Worm (Caenorhabditis elegans) whole organism, L1 larva: Measurements from ENCODE around the gene W07G4.5.

Source experiments
- C04F5.9 ChIP-seq: sonication (generic microtip); optimal IDR thresholded peaks from 2 replicates; lab custom pipeline; 2016; ENCODE audit warnings: missing genetic modification characterization, missing compliant biosample characterization
- F16B12.6 ChIP-seq: fragments of 150-350 bp; optimal IDR thresholded peaks from 2 replicates; lab custom pipeline; 2014; ENCODE audit warnings: missing biosample characterization, missing genetic modification characterization
- aha-1 ChIP-seq: fragments of 150-350 bp; optimal IDR thresholded peaks from 2 replicates; lab custom pipeline; 2014; ENCODE audit warnings: missing biosample characterization, missing genetic modification characterization
- aly-2 ChIP-seq: fragments of 150-350 bp; optimal IDR thresholded peaks from 2 replicates; lab custom pipeline; 2014; ENCODE audit warnings: missing biosample characterization, missing genetic modification characterization
- blmp-1 ChIP-seq: fragments of 150-350 bp; optimal IDR thresholded peaks from 2 replicates; lab custom pipeline; 2014; ENCODE audit warnings: missing biosample characterization, missing genetic modification characterization
- ceh-8 ChIP-seq: fragments of 200-800 bp; sonication (Bioruptor generic); optimal IDR thresholded peaks from 2 replicates; lab custom pipeline; 2018; ENCODE audit warnings: mild to moderate bottlenecking, missing genetic modification characterization, moderate library complexity, missing compliant biosample characterization
- ceh-82 ChIP-seq, 3 experiments: fragments of 150-350 bp in 1 of 3; sonication (generic microtip) in 2 of 3; optimal IDR thresholded peaks; 2 replicates each; lab custom pipeline; 2014 to 2017; ENCODE audit warnings: missing biosample characterization in 3 of 3, missing genetic modification characterization in 3 of 3
- ceh-88 ChIP-seq: fragments of 200-800 bp; sonication (Bioruptor generic); IDR thresholded peaks from 2 replicates; pipeline ENCODE4 v1.3.6; 2022; ENCODE audit warnings: missing genetic modification characterization, missing compliant biosample characterization
- ceh-90 ChIP-seq: sonication (generic microtip); optimal IDR thresholded peaks from 2 replicates; lab custom pipeline; 2016; ENCODE audit warnings: missing genetic modification characterization, missing compliant biosample characterization
- dpl-1 ChIP-seq, 3 experiments: fragments of 150-350 bp in 2 of 3; sonication (generic microtip) in 1 of 3; optimal IDR thresholded peaks; 2 replicates each; lab custom pipeline; 2014 to 2017; ENCODE audit warnings: missing biosample characterization in 3 of 3, missing genetic modification characterization in 3 of 3, missing genetic modification reagents in 3 of 3
- efl-1 ChIP-seq, 4 experiments: fragments of 150-350 bp; optimal IDR thresholded peaks in 3 of 4; peaks in 1 of 4; 1 replicate in 1 of 4; 2 replicates in 3 of 4; lab custom pipeline; 2014; ENCODE audit warnings: missing biosample characterization in 2 of 4, missing genetic modification characterization in 2 of 4, missing genetic modification reagents in 2 of 4
- efl-3 ChIP-seq: fragments of 200-800 bp; sonication (Bioruptor generic); optimal IDR thresholded peaks from 2 replicates; lab custom pipeline; 2018; ENCODE audit warnings: mild to moderate bottlenecking, missing genetic modification characterization, missing compliant biosample characterization
- elt-2 ChIP-seq: sonication (generic microtip); optimal IDR thresholded peaks from 2 replicates; lab custom pipeline; 2016; ENCODE audit warnings: missing genetic modification characterization, mild to moderate bottlenecking, inconsistent platforms, missing compliant biosample characterization, missing genetic modification reagents
- fkh-10 ChIP-seq: sonication (generic microtip); optimal IDR thresholded peaks from 2 replicates; lab custom pipeline; 2017; ENCODE audit warnings: missing biosample characterization, missing genetic modification reagents, missing genetic modification characterization
- fkh-4 ChIP-seq: sonication (generic microtip); optimal IDR thresholded peaks from 2 replicates; lab custom pipeline; 2016; ENCODE audit warnings: missing compliant biosample characterization, missing genetic modification characterization, borderline replicate concordance
- fos-1 ChIP-seq: fragments of 150-350 bp; optimal IDR thresholded peaks from 2 replicates; lab custom pipeline; 2014; ENCODE audit warnings: missing biosample characterization, missing genetic modification characterization
- hlh-17 ChIP-seq: fragments of 200-800 bp; sonication (Bioruptor generic); optimal IDR thresholded peaks from 2 replicates; lab custom pipeline; 2018; ENCODE audit warnings: missing genetic modification characterization, mild to moderate bottlenecking, missing compliant biosample characterization, moderate library complexity, borderline replicate concordance
- lin-15B ChIP-seq: fragments of 150-350 bp; sonication (generic microtip); optimal IDR thresholded peaks from 3 replicates; lab custom pipeline; 2014; ENCODE audit warnings: missing biosample characterization, missing genetic modification characterization
- lin-35 ChIP-seq, 2 experiments: fragments of 150-350 bp; optimal IDR thresholded peaks; 2 replicates each; lab custom pipeline; 2014; ENCODE audit warnings: missing biosample characterization in 2 of 2, missing genetic modification characterization in 2 of 2, missing genetic modification reagents in 2 of 2
- lir-3 ChIP-seq: sonication (generic microtip); optimal IDR thresholded peaks from 2 replicates; lab custom pipeline; 2016; ENCODE audit warnings: mild to moderate bottlenecking, missing genetic modification characterization, moderate library complexity, missing compliant biosample characterization; ENCODE audit not compliant: poor library complexity
- nhr-19 ChIP-seq: fragments of 200-800 bp; sonication (Bioruptor generic); conservative IDR thresholded peaks from 2 replicates; pipeline ENCODE4 v1.3.6; 2022; ENCODE audit warnings: missing genetic modification characterization, missing compliant biosample characterization
- nhr-20 ChIP-seq: sonication (generic microtip); optimal IDR thresholded peaks from 2 replicates; lab custom pipeline; 2016; ENCODE audit warnings: mild to moderate bottlenecking, missing genetic modification characterization, missing compliant biosample characterization
- nhr-237 ChIP-seq: fragments of 150-350 bp; optimal IDR thresholded peaks from 2 replicates; lab custom pipeline; 2014; ENCODE audit warnings: missing biosample characterization, missing genetic modification characterization
- nhr-71 ChIP-seq: sonication (generic microtip); optimal IDR thresholded peaks from 2 replicates; lab custom pipeline; 2016; ENCODE audit warnings: mild to moderate bottlenecking, missing genetic modification characterization, moderate library complexity, missing compliant biosample characterization
- nhr-77 ChIP-seq: fragments of 150-350 bp; optimal IDR thresholded peaks from 2 replicates; lab custom pipeline; 2014; ENCODE audit warnings: missing biosample characterization, missing genetic modification characterization
- nhr-90 ChIP-seq: sonication (generic microtip); optimal IDR thresholded peaks from 2 replicates; lab custom pipeline; 2016; ENCODE audit warnings: mild to moderate bottlenecking, missing genetic modification characterization, missing compliant biosample characterization; ENCODE audit not compliant: poor library complexity
- rnt-1 ChIP-seq: sonication (generic microtip); optimal IDR thresholded peaks from 2 replicates; lab custom pipeline; 2016; ENCODE audit warnings: mild to moderate bottlenecking, missing genetic modification characterization, moderate library complexity, missing compliant biosample characterization
- snpc-4 ChIP-seq: fragments of 150-350 bp; optimal IDR thresholded peaks from 2 replicates; lab custom pipeline; 2014; ENCODE audit warnings: missing biosample characterization, missing genetic modification characterization
- snu-23 ChIP-seq: sonication (generic microtip); optimal IDR thresholded peaks from 2 replicates; lab custom pipeline; 2016; ENCODE audit warnings: missing genetic modification characterization, missing compliant biosample characterization
- sox-4 ChIP-seq: sonication (generic microtip); optimal IDR thresholded peaks from 2 replicates; lab custom pipeline; 2016; ENCODE audit warnings: missing genetic modification characterization, missing compliant biosample characterization
- sptf-1 ChIP-seq: fragments of 150-350 bp; optimal IDR thresholded peaks from 2 replicates; lab custom pipeline; 2014; ENCODE audit warnings: missing biosample characterization, missing genetic modification characterization
- tlp-1 ChIP-seq: fragments of 150-350 bp; optimal IDR thresholded peaks from 2 replicates; lab custom pipeline; 2014; ENCODE audit warnings: missing biosample characterization, missing genetic modification characterization
- unc-130 ChIP-seq: fragments of 150-350 bp; optimal IDR thresholded peaks from 2 replicates; lab custom pipeline; 2017; ENCODE audit warnings: missing biosample characterization, missing genetic modification characterization, inconsistent platforms
- unc-30 ChIP-seq: sonication (generic microtip); optimal IDR thresholded peaks from 2 replicates; lab custom pipeline; 2017; ENCODE audit warnings: missing biosample characterization, missing genetic modification characterization
- unc-62 ChIP-seq: fragments of 150-350 bp; optimal IDR thresholded peaks from 2 replicates; lab custom pipeline; 2014; ENCODE audit warnings: missing biosample characterization, missing genetic modification reagents, missing genetic modification characterization
- unc-98 ChIP-seq: fragments of 200-800 bp; sonication (Bioruptor generic); IDR thresholded peaks from 2 replicates; pipeline ENCODE4 v1.3.6; 2022; ENCODE audit warnings: missing genetic modification characterization, missing compliant biosample characterization
- zag-1 ChIP-seq: fragments of 150-350 bp; optimal IDR thresholded peaks from 2 replicates; lab custom pipeline; 2014; ENCODE audit warnings: missing biosample characterization, missing genetic modification characterization

Gene W07G4.5

DNA sequence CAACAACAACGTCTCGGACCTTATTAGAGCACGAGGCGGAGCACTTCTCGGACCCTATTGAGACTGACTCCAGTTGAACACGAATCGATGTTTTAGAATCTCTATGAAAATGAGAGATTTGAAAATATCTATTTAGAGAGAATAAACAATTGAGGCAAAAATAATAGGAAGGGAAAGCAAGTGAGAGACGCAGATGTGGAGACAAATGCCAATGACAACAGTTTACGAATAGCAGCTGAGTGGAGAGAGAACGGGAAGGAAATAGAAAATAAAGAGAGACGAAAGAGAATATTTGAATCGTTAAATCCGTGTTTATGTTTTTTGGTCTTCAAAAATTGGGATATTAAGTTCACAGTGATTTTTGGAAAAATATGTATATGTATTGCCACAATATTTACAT, 37.9 kb upstream of the W07G4.5 start (continued):
- TF ChIP-seq ceh-90 (tag; lab: Kevin White, UChicago) = no peak
- TF ChIP-seq C04F5.9 = no peak
- TF ChIP-seq nhr-20 (tag; lab: Kevin White, UChicago) = peak; percentile 51
- peak; percentile 22 for TF ChIP-seq rnt-1 (tag; lab: Kevin White, UChicago)
- no peak for TF ChIP-seq lir-3 (tag; lab: Kevin White, UChicago)
- TF ChIP-seq dpl-1 (GFP tag; optimal IDR thresholded peaks at IDR 0.05; lab: Kevin White, UChicago) = peak in 2 of 3 experiments; percentile 8 to 14
- no peak for TF ChIP-seq unc-62 (GFP tag; lab: Kevin White, UChicago)
- no peak for TF ChIP-seq ceh-88
- no peak for TF ChIP-seq hlh-17 (GFP tag; lab: Kevin White, UChicago)
- no peak for TF ChIP-seq unc-130 (tag; lab: Kevin White, UChicago)
- TF ChIP-seq, all 84 proteins: peak for 16

- TF ChIP-seq nhr-19 (GFP tag; lab: Robert Waterston, UW) (no peak), zag-1 (tag; lab: Kevin White, UChicago) (no peak), lin-35 (GFP tag; optimal IDR thresholded peaks at IDR 0.05; lab: Kevin White, UChicago) (peak in 1 of 2 experiments; percentile 21), elt-2 (tag; lab: Kevin White, UChicago) (peak; percentile 93), tlp-1 (tag; lab: Kevin White, UChicago) (no peak), nhr-71 (tag; lab: Kevin White, UChicago) (peak; percentile 5), nhr-20 (tag; lab: Kevin White, UChicago) (peak; percentile 18)
- TF ChIP-seq, all 84 proteins: peak for 4
Measured at ce11 chrV:13011904-13012303, 35.9 kb upstream of the W07G4.5 start.

DNA sequence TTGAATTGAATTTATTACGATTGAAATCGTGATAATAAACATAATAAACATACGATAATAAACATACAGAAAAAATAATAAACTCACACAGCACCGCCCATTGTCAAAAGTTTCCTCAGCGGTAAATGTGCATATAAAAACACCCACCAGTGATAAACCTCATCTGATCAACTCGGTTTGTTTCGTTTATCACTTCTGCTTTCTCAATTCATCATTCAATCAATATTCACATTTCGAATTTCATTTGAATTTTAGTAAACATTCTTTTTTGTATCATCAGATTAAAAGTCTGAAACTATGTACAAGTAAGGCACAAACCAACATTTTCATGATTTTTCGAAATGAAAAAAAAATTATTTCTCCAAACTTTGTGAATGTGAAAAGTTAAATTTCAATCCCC, 34.6 kb upstream of the W07G4.5 start, which contains the start of gene try-10:
try-10 (minus strand) TSS at position 101 of the 400 bp plus-strand sequence.
- TF ChIP-seq lin-15B (tag; lab: Kevin White, UChicago) (no peak), unc-130 (tag; lab: Kevin White, UChicago) (no peak), ceh-88 (no peak), F16B12.6 (tag; lab: Kevin White, UChicago) (no peak), sptf-1 (tag; lab: Kevin White, UChicago) (no peak), unc-30 (tag; lab: Kevin White, UChicago) (no peak), nhr-77 (tag; lab: Kevin White, UChicago) (no peak), tlp-1 (tag; lab: Kevin White, UChicago) (no peak), aha-1 (tag; lab: Kevin White, UChicago) (no peak), nhr-90 (tag; lab: Kevin White, UChicago) (no peak), fkh-4 (tag; lab: Kevin White, UChicago) (no peak), unc-98 (GFP tag; lab: Robert Waterston, UW) (no peak), efl-3 (GFP tag; lab: Kevin White, UChicago) (no peak)

DNA sequence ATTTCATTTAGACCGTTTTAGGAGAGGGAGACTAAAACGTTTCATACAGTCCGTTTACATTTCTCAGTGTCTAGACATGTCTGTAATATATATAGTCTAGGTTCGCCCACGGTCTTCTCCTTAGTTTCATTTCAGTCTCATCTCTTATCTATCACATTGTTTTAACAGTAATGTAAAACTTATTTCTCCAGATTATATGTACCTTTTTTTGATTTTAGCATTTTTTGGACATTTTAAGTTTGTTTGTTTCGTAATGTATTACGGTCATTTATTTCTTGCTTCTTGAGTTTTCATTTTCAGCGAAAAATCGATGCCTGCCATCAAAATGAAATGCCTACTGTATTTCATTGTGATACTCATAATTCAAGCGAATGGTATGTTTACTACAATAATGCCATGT, 33.9 kb upstream of the W07G4.5 start, which contains the start of gene F15B9.6:
F15B9.6 (plus strand) TSS at position 301 of the 400 bp plus-strand sequence.
- TF ChIP-seq efl-1 (optimal IDR thresholded peaks at IDR 0.05; lab: Kevin White, UChicago) = no peak
- TF ChIP-seq efl-1 (GFP tag; optimal IDR thresholded peaks at IDR 0.05 in 1 of 2; lab: Kevin White, UChicago) = peak in 1 of 2 experiments; percentile 47
- TF ChIP-seq nhr-237 (tag; lab: Kevin White, UChicago) = no peak

DNA sequence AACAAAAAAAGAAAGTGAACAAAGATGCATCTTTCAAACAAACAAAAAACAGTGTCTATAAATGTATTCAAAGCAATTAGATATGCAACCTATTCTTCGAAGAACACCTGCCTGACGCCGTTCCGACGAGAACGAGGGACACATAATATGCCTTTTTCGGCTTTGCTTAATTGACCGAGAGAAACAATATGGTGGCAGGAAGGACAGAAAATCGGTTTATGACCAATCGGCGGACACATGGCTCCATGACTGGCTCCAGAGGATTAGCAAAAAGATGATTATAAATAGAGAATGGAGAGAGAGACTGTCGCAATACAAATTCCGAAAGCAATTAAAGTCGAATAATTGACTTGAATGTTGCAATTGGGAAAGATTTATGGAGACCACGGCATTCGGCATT, 29.5 kb upstream of the W07G4.5 start:
- TF ChIP-seq fos-1 (tag; lab: Kevin White, UChicago) (no peak), ceh-82 (tag; optimal IDR thresholded peaks at IDR 0.05; lab: Kevin White, UChicago) (no peak), fkh-10 (GFP tag; lab: Kevin White, UChicago) (no peak), snpc-4 (tag; lab: Kevin White, UChicago) (no peak), snu-23 (no peak), aly-2 (tag; lab: Kevin White, UChicago) (no peak), nhr-237 (tag; lab: Kevin White, UChicago) (no peak), sox-4 (tag; lab: Kevin White, UChicago) (no peak), blmp-1 (no peak), ceh-8 (no peak)
